Fruit fly (Drosophila melanogaster) whole organism, embryonic: ENCODE results near the gene stumps.
A peak's percentile ranks its signal among the peaks of the same experiment; 100 is the strongest.

Experiments used
- CG11560 ChIP-seq: fragments of 200-800 bp; sonication (Bioruptor generic); IDR thresholded peaks from 3 replicates; pipeline ENCODE4 v1.3.6; 2022; ENCODE audit warnings: missing biosample characterization, missing genetic modification characterization
- CG15011 ChIP-seq: fragments of 200-800 bp; sonication (Bioruptor generic); optimal IDR thresholded peaks from 3 replicates; lab custom pipeline; 2018; ENCODE audit warnings: missing biosample characterization, mild to moderate bottlenecking, missing genetic modification characterization
- CG15514 ChIP-seq: fragments of 200-800 bp; sonication (Bioruptor generic); optimal IDR thresholded peaks from 3 replicates; lab custom pipeline; 2017; ENCODE audit warnings: missing biosample characterization, missing genetic modification characterization, mild to moderate bottlenecking, moderate library complexity, missing genetic modification reagents
- CG32772 ChIP-seq: fragments of 200-800 bp; sonication (Bioruptor generic); IDR thresholded peaks from 2 replicates; pipeline ENCODE4 v1.3.6; 2022; ENCODE audit warnings: missing biosample characterization, missing genetic modification characterization

DNA sequence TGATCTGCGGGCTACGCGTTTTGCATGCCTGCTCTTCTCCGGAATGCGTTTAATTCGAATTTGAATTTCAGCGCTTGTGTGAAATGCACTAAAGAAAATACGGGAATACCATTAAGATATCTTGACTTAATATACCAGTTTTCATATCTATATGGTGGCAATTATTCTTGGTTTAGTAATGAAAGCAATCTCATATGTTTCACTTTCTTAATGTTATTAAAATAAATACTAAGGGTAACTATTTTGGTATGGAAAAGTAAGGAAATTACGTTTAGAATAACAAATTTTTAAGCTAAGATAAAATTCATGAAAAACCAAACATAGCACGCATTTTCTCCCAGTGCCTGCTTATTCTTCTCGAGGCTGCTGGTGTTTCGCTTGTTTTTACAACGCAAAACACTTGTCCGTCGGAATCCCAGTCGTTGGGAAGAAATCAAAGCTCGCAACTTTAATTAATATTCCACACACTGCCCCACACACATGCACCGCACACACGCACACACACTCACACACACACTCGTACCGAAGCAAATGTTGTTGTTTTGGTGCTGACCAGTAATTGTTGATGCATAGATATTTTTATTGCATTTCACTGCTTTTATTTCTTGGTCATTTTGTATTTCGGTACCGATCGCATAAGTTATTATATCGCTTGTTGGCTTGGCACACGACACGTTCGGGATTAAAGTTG is 931 bp downstream of the stumps start:
- TF ChIP-seq CG15514 (GFP tag; lab: Kevin White, UChicago) = no peak
- TF ChIP-seq CG15011 (GFP tag; lab: Kevin White, UChicago) = no peak
- 0 out of 2 replicates have a peak, but pooled peaks have one; percentile 27 for TF ChIP-seq CG32772 (GFP tag; lab: Robert Waterston, UW)
- no peak for TF ChIP-seq CG11560 (tag; lab: Robert Waterston, UW)
